Fruit fly (Drosophila melanogaster) whole organism, pupa: ENCODE measurements around the gene CG7924.

Experiments
- CG10348 ChIP-seq: fragments of 200-800 bp; sonication (Bioruptor generic); IDR thresholded peaks from 2 replicates; pipeline ENCODE4 v1.3.6; 2022; ENCODE audit warnings: missing biosample characterization, missing genetic modification characterization
- CG13204 ChIP-seq: fragments of 200-800 bp; sonication (Bioruptor generic); optimal IDR thresholded peaks from 2 replicates; lab custom pipeline; 2018; ENCODE audit warnings: missing biosample characterization, mild to moderate bottlenecking, missing genetic modification characterization, moderate library complexity
- CG14655 ChIP-seq: fragments of 200-800 bp; sonication (Bioruptor generic); optimal IDR thresholded peaks from 3 replicates; lab custom pipeline; 2017; ENCODE audit warnings: mild to moderate bottlenecking, missing biosample characterization, missing genetic modification reagents, missing genetic modification characterization
- CG17806 ChIP-seq: fragments of 200-800 bp; sonication (Bioruptor generic); optimal IDR thresholded peaks from 2 replicates; lab custom pipeline; 2018; ENCODE audit warnings: missing biosample characterization, mild to moderate bottlenecking, missing genetic modification characterization, moderate library complexity
- CG34367 ChIP-seq: fragments of 200-800 bp; sonication (Bioruptor generic); optimal IDR thresholded peaks from 2 replicates; lab custom pipeline; 2018; ENCODE audit warnings: missing biosample characterization, mild to moderate bottlenecking, missing genetic modification characterization
- CG9948 ChIP-seq: fragments of 200-800 bp; sonication (Bioruptor generic); optimal IDR thresholded peaks from 2 replicates; lab custom pipeline; 2018; ENCODE audit warnings: missing biosample characterization, mild to moderate bottlenecking, missing genetic modification characterization, moderate library complexity
- D1 ChIP-seq: fragments of 200-800 bp; sonication (Bioruptor generic); optimal IDR thresholded peaks from 2 replicates; lab custom pipeline; 2018; ENCODE audit warnings: missing biosample characterization, mild to moderate bottlenecking, missing genetic modification characterization, moderate library complexity
- Ets98B ChIP-seq: fragments of 200-800 bp; sonication (Bioruptor generic); IDR thresholded peaks from 2 replicates; pipeline ENCODE4 v1.3.6; 2022; ENCODE audit warnings: missing biosample characterization, missing genetic modification characterization
- Pif1A ChIP-seq: fragments of 200-800 bp; sonication (Bioruptor generic); optimal IDR thresholded peaks from 3 replicates; lab custom pipeline; 2016; ENCODE audit warnings: missing biosample characterization, missing genetic modification characterization
- fd96Ca ChIP-seq: fragments of 200-800 bp; sonication (Bioruptor generic); IDR thresholded peaks from 3 replicates; pipeline ENCODE4 v1.3.6; 2022; ENCODE audit warnings: missing biosample characterization, missing genetic modification characterization
- gl ChIP-seq: fragments of 200-800 bp; sonication (Bioruptor generic); optimal IDR thresholded peaks from 2 replicates; lab custom pipeline; 2018; ENCODE audit warnings: missing biosample characterization, mild to moderate bottlenecking, missing genetic modification characterization
- rn ChIP-seq: fragments of 200-800 bp; sonication (Bioruptor generic); IDR thresholded peaks from 2 replicates; pipeline ENCODE4 v1.3.6; 2022; ENCODE audit warnings: missing biosample characterization, missing genetic modification characterization

DNA sequence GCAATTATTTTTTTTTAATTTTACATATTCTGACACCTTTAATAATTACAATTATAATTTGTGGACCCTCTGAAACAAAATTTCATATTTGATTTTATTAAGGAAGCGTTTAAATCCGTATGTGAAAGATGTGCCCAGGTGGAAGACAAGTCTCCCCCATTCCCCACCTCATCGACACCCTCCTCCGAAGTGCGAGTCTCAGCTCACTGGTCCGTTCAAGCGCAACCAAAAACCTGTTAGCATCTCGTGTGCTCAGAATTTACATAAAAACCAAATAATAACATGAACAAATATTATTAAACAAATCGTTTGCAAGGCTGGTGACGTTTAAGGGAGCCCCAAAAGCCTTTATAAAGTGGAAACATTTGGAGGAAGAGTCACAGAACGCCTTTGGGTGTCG is 3.1 kb downstream of the CG7924 start, which contains the start of gene CG7906:
- TF ChIP-seq CG14655 (GFP tag; lab: Kevin White, UChicago) (no peak), Ets98B (GFP tag; lab: Robert Waterston, UW) (no peak), fd96Ca (GFP tag; lab: Robert Waterston, UW) (no peak), rn (GFP tag; lab: Robert Waterston, UW) (no peak), D1 (tag; lab: Kevin White, UChicago) (no peak), CG34367 (no peak), CG17806 (no peak), Pif1A (GFP tag; lab: Kevin White, UChicago) (no peak), CG13204 (GFP tag; lab: Kevin White, UChicago) (no peak), gl (no peak), CG10348 (no peak), CG9948 (tag; lab: Kevin White, UChicago) (no peak)
